Worm (Caenorhabditis elegans) whole organism, L3 larva: ENCODE data around the gene C32D5.14.

Source experiments
- lin-15B ChIP-seq: fragments of 150-350 bp; optimal IDR thresholded peaks from 2 replicates; lab custom pipeline; 2014; ENCODE audit warnings: missing biosample characterization, missing genetic modification characterization
- nhr-11 ChIP-seq: fragments of 150-350 bp; optimal IDR thresholded peaks from 2 replicates; lab custom pipeline; 2014; ENCODE audit warnings: missing biosample characterization, missing genetic modification characterization
- pqm-1 ChIP-seq: fragments of 150-350 bp; optimal IDR thresholded peaks from 2 replicates; lab custom pipeline; 2017; ENCODE audit warnings: missing biosample characterization, missing genetic modification characterization, inconsistent platforms
- snpc-4 ChIP-seq: fragments of 150-350 bp; optimal IDR thresholded peaks from 2 replicates; lab custom pipeline; 2014; ENCODE audit warnings: missing biosample characterization, missing genetic modification characterization
- zag-1 ChIP-seq: fragments of 150-350 bp; optimal IDR thresholded peaks from 2 replicates; lab custom pipeline; 2014; ENCODE audit warnings: missing biosample characterization, missing genetic modification characterization
- ztf-4 ChIP-seq: fragments of 150-350 bp; optimal IDR thresholded peaks from 2 replicates; lab custom pipeline; 2014; ENCODE audit warnings: missing biosample characterization, missing genetic modification characterization

DNA sequence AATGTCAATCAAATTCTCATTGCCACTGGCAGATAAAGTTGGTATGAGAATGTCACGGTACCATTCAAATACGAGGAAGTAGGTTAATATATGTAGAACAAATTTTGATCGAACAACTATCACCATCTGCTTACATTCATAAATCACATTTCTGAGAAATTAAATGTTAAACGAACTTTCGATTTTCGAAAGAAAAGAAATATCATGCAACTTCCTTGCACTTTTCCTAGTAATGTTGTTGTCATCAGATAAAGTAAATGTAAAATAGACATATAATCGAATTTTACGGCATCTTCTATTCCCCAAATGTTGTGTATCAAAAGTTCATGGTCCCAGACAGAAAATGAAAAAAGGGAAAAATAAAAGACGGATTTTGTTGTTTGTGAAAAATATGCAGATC is 23.8 kb upstream of the C32D5.14 start:
- TF ChIP-seq lin-15B (tag; lab: Kevin White, UChicago) = no peak
- no peak for TF ChIP-seq pqm-1
- TF ChIP-seq zag-1 (tag; lab: Kevin White, UChicago) = no peak
- TF ChIP-seq nhr-11 (tag; lab: Kevin White, UChicago) = no peak
- TF ChIP-seq ztf-4 (tag; lab: Kevin White, UChicago) = no peak
- TF ChIP-seq snpc-4 (tag; lab: Kevin White, UChicago) = no peak
